Worm (Caenorhabditis elegans) whole organism, L1 larva: Measurements from ENCODE around the gene C01B10.3.
"Not testable (repeated sequence)": the region's sequence is repeated elsewhere in the genome, so short reads cannot be mapped to it uniquely, and the experiment has no call there.

Experiments
- Y116A8C.19 ChIP-seq: sonication (generic microtip); optimal IDR thresholded peaks from 2 replicates; lab custom pipeline; 2016; ENCODE audit warnings: missing compliant biosample characterization, missing genetic modification characterization, borderline replicate concordance
- alr-1 ChIP-seq: fragments of 200-800 bp; sonication (Bioruptor generic); optimal IDR thresholded peaks from 2 replicates; lab custom pipeline; 2018; ENCODE audit warnings: borderline replicate concordance, mild to moderate bottlenecking, missing genetic modification characterization, missing compliant biosample characterization
- aly-2 ChIP-seq: fragments of 150-350 bp; optimal IDR thresholded peaks from 2 replicates; lab custom pipeline; 2014; ENCODE audit warnings: missing biosample characterization, missing genetic modification characterization
- ama-1 ChIP-seq: fragments of 150-350 bp; optimal IDR thresholded peaks from 2 replicates; lab custom pipeline; 2014
- blmp-1 ChIP-seq: fragments of 150-350 bp; optimal IDR thresholded peaks from 2 replicates; lab custom pipeline; 2014; ENCODE audit warnings: missing biosample characterization, missing genetic modification characterization
- ceh-82 ChIP-seq, 3 experiments: fragments of 150-350 bp in 1 of 3; sonication (generic microtip) in 2 of 3; optimal IDR thresholded peaks; 2 replicates each; lab custom pipeline; 2014 to 2017; ENCODE audit warnings: missing biosample characterization in 3 of 3, missing genetic modification characterization in 3 of 3
- dpl-1 ChIP-seq, 3 experiments: fragments of 150-350 bp in 2 of 3; sonication (generic microtip) in 1 of 3; optimal IDR thresholded peaks; 2 replicates each; lab custom pipeline; 2014 to 2017; ENCODE audit warnings: missing biosample characterization in 3 of 3, missing genetic modification characterization in 3 of 3, missing genetic modification reagents in 3 of 3
- efl-1 ChIP-seq, 4 experiments: fragments of 150-350 bp; optimal IDR thresholded peaks in 3 of 4; peaks in 1 of 4; 1 replicate in 1 of 4; 2 replicates in 3 of 4; lab custom pipeline; 2014; ENCODE audit warnings: missing biosample characterization in 2 of 4, missing genetic modification characterization in 2 of 4, missing genetic modification reagents in 2 of 4
- ets-5 ChIP-seq: fragments of 200-800 bp; sonication (Bioruptor generic); IDR thresholded peaks from 2 replicates; pipeline ENCODE4 v1.3.6; 2022; ENCODE audit warnings: missing genetic modification characterization, missing compliant biosample characterization
- fkh-10 ChIP-seq: sonication (generic microtip); optimal IDR thresholded peaks from 2 replicates; lab custom pipeline; 2017; ENCODE audit warnings: missing biosample characterization, missing genetic modification reagents, missing genetic modification characterization
- fos-1 ChIP-seq: fragments of 150-350 bp; optimal IDR thresholded peaks from 2 replicates; lab custom pipeline; 2014; ENCODE audit warnings: missing biosample characterization, missing genetic modification characterization
- grh-1 ChIP-seq: fragments of 200-800 bp; sonication (Bioruptor generic); IDR thresholded peaks from 2 replicates; pipeline ENCODE4 v1.3.6; 2022; ENCODE audit warnings: missing genetic modification reagents, missing genetic modification characterization, missing compliant biosample characterization
- hlh-4 ChIP-seq: sonication (generic microtip); optimal IDR thresholded peaks from 2 replicates; lab custom pipeline; 2016; ENCODE audit warnings: mild to moderate bottlenecking, missing genetic modification characterization, missing compliant biosample characterization
- hpl-2 ChIP-seq: fragments of 150-350 bp; optimal IDR thresholded peaks from 2 replicates; lab custom pipeline; 2014; ENCODE audit warnings: missing biosample characterization, missing genetic modification reagents, missing genetic modification characterization
- irx-1 ChIP-seq: sonication (generic microtip); optimal IDR thresholded peaks from 2 replicates; lab custom pipeline; 2016; ENCODE audit warnings: missing genetic modification characterization, missing compliant biosample characterization
- lin-14 ChIP-seq: fragments of 200-800 bp; sonication (Bioruptor generic); optimal IDR thresholded peaks from 2 replicates; lab custom pipeline; 2018; ENCODE audit warnings: mild to moderate bottlenecking, missing genetic modification characterization, moderate library complexity, missing compliant biosample characterization
- lin-35 ChIP-seq, 2 experiments: fragments of 150-350 bp; optimal IDR thresholded peaks; 2 replicates each; lab custom pipeline; 2014; ENCODE audit warnings: missing biosample characterization in 2 of 2, missing genetic modification characterization in 2 of 2, missing genetic modification reagents in 2 of 2
- mab-9 ChIP-seq: fragments of 200-800 bp; sonication (Bioruptor generic); IDR thresholded peaks from 2 replicates; pipeline ENCODE4 v1.3.6; 2022; ENCODE audit warnings: missing genetic modification reagents, missing genetic modification characterization, missing compliant biosample characterization
- mef-2 ChIP-seq: fragments of 150-350 bp; optimal IDR thresholded peaks from 2 replicates; lab custom pipeline; 2014; ENCODE audit warnings: missing biosample characterization, missing genetic modification characterization
- nhr-19 ChIP-seq: fragments of 200-800 bp; sonication (Bioruptor generic); conservative IDR thresholded peaks from 2 replicates; pipeline ENCODE4 v1.3.6; 2022; ENCODE audit warnings: missing genetic modification characterization, missing compliant biosample characterization
- nhr-84 ChIP-seq: sonication (generic microtip); optimal IDR thresholded peaks from 2 replicates; lab custom pipeline; 2017; ENCODE audit warnings: missing biosample characterization, missing genetic modification characterization
- nhr-85 ChIP-seq: sonication (generic microtip); peaks from one replicate; lab custom pipeline; 2016; ENCODE audit warnings: missing genetic modification characterization, inconsistent platforms, missing compliant biosample characterization
- rnt-1 ChIP-seq: sonication (generic microtip); optimal IDR thresholded peaks from 2 replicates; lab custom pipeline; 2016; ENCODE audit warnings: mild to moderate bottlenecking, missing genetic modification characterization, moderate library complexity, missing compliant biosample characterization
- snu-23 ChIP-seq: sonication (generic microtip); optimal IDR thresholded peaks from 2 replicates; lab custom pipeline; 2016; ENCODE audit warnings: missing genetic modification characterization, missing compliant biosample characterization
- swsn-7 ChIP-seq: sonication (generic microtip); optimal IDR thresholded peaks from 2 replicates; lab custom pipeline; 2016; ENCODE audit warnings: missing genetic modification characterization, missing compliant biosample characterization
- tlp-1 ChIP-seq: fragments of 150-350 bp; optimal IDR thresholded peaks from 2 replicates; lab custom pipeline; 2014; ENCODE audit warnings: missing biosample characterization, missing genetic modification characterization
- unc-86 ChIP-seq: sonication (generic microtip); optimal IDR thresholded peaks from 2 replicates; lab custom pipeline; 2016; ENCODE audit warnings: missing genetic modification characterization, missing compliant biosample characterization
- vab-15 ChIP-seq: sonication (generic microtip); optimal IDR thresholded peaks from 2 replicates; lab custom pipeline; 2017; ENCODE audit warnings: missing genotype, mild to moderate bottlenecking, missing genetic modification characterization, missing compliant biosample characterization
- xbp-1 ChIP-seq: sonication (generic microtip); optimal IDR thresholded peaks from 2 replicates; lab custom pipeline; 2016; ENCODE audit warnings: missing genetic modification characterization, missing compliant biosample characterization

The C01B10.3 gene

ce11 chrIV:6606587-6606986 is 14.6 kb downstream of the C01B10.3 start:
- TF ChIP-seq blmp-1 (tag; lab: Kevin White, UChicago) (peak; percentile 48), fos-1 (tag; lab: Kevin White, UChicago) (no peak), nhr-85 (tag; lab: Kevin White, UChicago) (no peak), hpl-2 (GFP tag; lab: Kevin White, UChicago) (no peak), efl-1 (optimal IDR thresholded peaks at IDR 0.05; lab: Kevin White, UChicago) (no peak), efl-1 (GFP tag; optimal IDR thresholded peaks at IDR 0.05 in 1 of 2; lab: Kevin White, UChicago) (peak in 1 of 2 experiments; percentile 62), ama-1 (lab: Kevin White, UChicago) (no peak), lin-14 (peak; percentile 56), snu-23 (GFP tag; lab: Kevin White, UChicago) (peak; percentile 12)

- TF ChIP-seq grh-1 (GFP tag; lab: Robert Waterston, UW) (peak; percentile 63), nhr-85 (tag; lab: Kevin White, UChicago) (peak; percentile 61), hlh-4 (tag; lab: Kevin White, UChicago) (no peak)
These were observed 15.3 kb downstream of the C01B10.3 start, which contains the start of gene nstp-2 for ce11 chrIV:6605863-6606262. nstp-2 (minus strand) TSS chrIV:6606188.

ce11 chrIV:6603549-6603948 is 17.6 kb downstream of the C01B10.3 start:
- no peak for TF ChIP-seq mef-2 (tag; lab: Kevin White, UChicago)
- no peak for TF ChIP-seq efl-1 (optimal IDR thresholded peaks at IDR 0.05; lab: Kevin White, UChicago)
- TF ChIP-seq efl-1 (GFP tag; optimal IDR thresholded peaks at IDR 0.05 in 1 of 2; lab: Kevin White, UChicago), result peak in 1 of 2 experiments; percentile 43

ce11 chrIV:6602376-6602775 is 18.8 kb downstream of the C01B10.3 start, which contains the start of gene F15B10.3:
F15B10.3 (plus strand) TSS chrIV:6602676.
- TF ChIP-seq grh-1 (GFP tag; lab: Robert Waterston, UW), result no peak

ce11 chrIV:6601213-6601724 is 19.9 kb downstream of the C01B10.3 start, which contains the start of gene sup-36:
sup-36 (plus strand) TSS chrIV:6601674.
- TF ChIP-seq xbp-1 (tag; lab: Kevin White, UChicago) (no peak), rnt-1 (tag; lab: Kevin White, UChicago) (peak; percentile 29), Y116A8C.19 (no peak), ceh-82 (tag; optimal IDR thresholded peaks at IDR 0.05; lab: Kevin White, UChicago) (peak in 1 of 3 experiments; percentile 18), mab-9 (GFP tag; lab: Robert Waterston, UW) (no peak), dpl-1 (GFP tag; optimal IDR thresholded peaks at IDR 0.05; lab: Kevin White, UChicago) (peak in 1 of 3 experiments; percentile 1), lin-35 (GFP tag; optimal IDR thresholded peaks at IDR 0.05; lab: Kevin White, UChicago) (peak in 1 of 2 experiments; percentile 45), vab-15 (tag; lab: Kevin White, UChicago) (no peak), efl-1 (optimal IDR thresholded peaks at IDR 0.05; lab: Kevin White, UChicago) (peak; percentile 21 to 25), efl-1 (GFP tag; optimal IDR thresholded peaks at IDR 0.05 in 1 of 2; lab: Kevin White, UChicago) (peak; percentile 22 to 31), mef-2 (tag; lab: Kevin White, UChicago) (no peak), snu-23 (GFP tag; lab: Kevin White, UChicago) (peak; percentile 28)

ce11 chrIV:6599447-6599846 is 21.7 kb downstream of the C01B10.3 start, which contains the start of gene F38A5.8:
F38A5.8 (plus strand) TSS chrIV:6599747.
- no peak for TF ChIP-seq lin-14
- no peak for TF ChIP-seq nhr-84 (tag; lab: Kevin White, UChicago)
- no peak for TF ChIP-seq grh-1 (GFP tag; lab: Robert Waterston, UW)
- no peak for TF ChIP-seq ets-5 (GFP tag; lab: Robert Waterston, UW)
- no peak for TF ChIP-seq nhr-19 (GFP tag; lab: Robert Waterston, UW)
- TF ChIP-seq aly-2 (tag; lab: Kevin White, UChicago), result no peak
- no peak for TF ChIP-seq irx-1
- TF ChIP-seq swsn-7 (tag; lab: Kevin White, UChicago), result no peak
- TF ChIP-seq alr-1 (tag; lab: Kevin White, UChicago), result no peak
- TF ChIP-seq unc-86, result no peak
- TF ChIP-seq, all 84 proteins: peak for 0

- TF ChIP-seq tlp-1 (tag; lab: Kevin White, UChicago); rnt-1 (tag; lab: Kevin White, UChicago); fkh-10 (GFP tag; lab: Kevin White, UChicago): not testable (repeated sequence)
- TF ChIP-seq, all 84 proteins: peak for 0; not testable (repeated sequence) for 84
These were observed 22.4 kb downstream of the C01B10.3 start, which contains the start of gene nspb-5 for ce11 chrIV:6598740-6599139. nspb-5 (plus strand) TSS chrIV:6599040.
